Worm (Caenorhabditis elegans) whole organism, midembryonic: ENCODE results near the gene idpp-15.

Experiments used
- T22C8.4 ChIP-seq: fragments of 200-800 bp; sonication (Bioruptor generic); IDR thresholded peaks from 2 replicates; pipeline ENCODE4 v1.3.6; 2022; ENCODE audit warnings: missing genetic modification characterization, missing compliant biosample characterization
- cog-1 ChIP-seq: sonication (generic microtip); optimal IDR thresholded peaks from 2 replicates; lab custom pipeline; 2016; ENCODE audit warnings: missing genetic modification characterization, missing compliant biosample characterization
- flt-1 ChIP-seq: fragments of 200-800 bp; sonication (Bioruptor generic); IDR thresholded peaks from 2 replicates; pipeline ENCODE4 v1.3.6; 2022; ENCODE audit warnings: missing genetic modification characterization, missing compliant biosample characterization
- klf-2 ChIP-seq: fragments of 200-800 bp; sonication (Bioruptor generic); conservative IDR thresholded peaks from 2 replicates; pipeline ENCODE4 v1.3.6; 2022; ENCODE audit warnings: missing genetic modification reagents, missing genetic modification characterization, missing compliant biosample characterization
- med-1 ChIP-seq: sonication (generic microtip); optimal IDR thresholded peaks from 2 replicates; lab custom pipeline; 2017; ENCODE audit warnings: missing genetic modification characterization, mild to moderate bottlenecking, missing compliant biosample characterization, antibody characterized with exemption, missing genetic modification reagents; ENCODE audit not compliant: insufficient read depth
- ref-1 ChIP-seq: fragments of 200-800 bp; sonication (Bioruptor generic); conservative IDR thresholded peaks from 2 replicates; pipeline ENCODE4 v1.3.6; 2022; ENCODE audit warnings: missing genetic modification reagents, missing genetic modification characterization, missing compliant biosample characterization
- tab-1 ChIP-seq: fragments of 200-800 bp; sonication (Bioruptor generic); IDR thresholded peaks from 2 replicates; pipeline ENCODE4 v1.3.6; 2022; ENCODE audit warnings: missing genetic modification characterization, missing compliant biosample characterization
- ztf-23 ChIP-seq: fragments of 200-800 bp; sonication (Bioruptor generic); IDR thresholded peaks from 2 replicates; pipeline ENCODE4 v1.3.6; 2022; ENCODE audit warnings: missing genetic modification reagents, missing genetic modification characterization, missing compliant biosample characterization
- ztf-29 ChIP-seq: fragments of 200-800 bp; sonication (Bioruptor generic); IDR thresholded peaks from 2 replicates; pipeline ENCODE4 v1.3.6; 2022; ENCODE audit warnings: missing genetic modification reagents, missing genetic modification characterization, missing compliant biosample characterization

Gene idpp-15

DNA sequence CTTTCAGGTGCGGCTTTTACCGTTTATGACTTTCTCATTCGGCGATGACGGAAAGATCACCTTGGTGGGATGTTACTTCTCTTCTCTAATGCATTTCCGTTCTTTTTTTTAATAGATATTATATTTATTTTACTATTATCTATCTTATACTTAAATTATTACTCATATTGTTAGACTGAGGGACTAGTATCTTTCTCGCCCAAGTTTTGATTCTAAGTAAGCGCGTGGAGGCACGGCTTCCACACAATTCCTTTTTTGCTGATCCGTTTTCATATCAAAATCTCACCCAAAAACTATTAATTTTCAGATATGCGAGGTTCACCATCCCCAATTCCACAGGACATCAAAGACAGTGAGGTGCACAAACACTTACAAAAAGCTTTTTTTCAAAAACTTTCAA, 4.9 kb downstream of the idpp-15 start, which contains the start of gene ZC21.10:
Gene ZC21.10 (plus strand): TSS at position 301 of the 400 bp plus-strand sequence.
- TF ChIP-seq flt-1 (GFP tag; lab: Robert Waterston, UW) (no peak), tab-1 (no peak), T22C8.4 (no peak), ref-1 (GFP tag; lab: Robert Waterston, UW) (no peak), med-1 (no peak), klf-2 (GFP tag; lab: Robert Waterston, UW) (no peak), ztf-29 (GFP tag; lab: Robert Waterston, UW) (no peak), cog-1 (tag; lab: Kevin White, UChicago) (no peak), ztf-23 (GFP tag; lab: Robert Waterston, UW) (no peak)

DNA sequence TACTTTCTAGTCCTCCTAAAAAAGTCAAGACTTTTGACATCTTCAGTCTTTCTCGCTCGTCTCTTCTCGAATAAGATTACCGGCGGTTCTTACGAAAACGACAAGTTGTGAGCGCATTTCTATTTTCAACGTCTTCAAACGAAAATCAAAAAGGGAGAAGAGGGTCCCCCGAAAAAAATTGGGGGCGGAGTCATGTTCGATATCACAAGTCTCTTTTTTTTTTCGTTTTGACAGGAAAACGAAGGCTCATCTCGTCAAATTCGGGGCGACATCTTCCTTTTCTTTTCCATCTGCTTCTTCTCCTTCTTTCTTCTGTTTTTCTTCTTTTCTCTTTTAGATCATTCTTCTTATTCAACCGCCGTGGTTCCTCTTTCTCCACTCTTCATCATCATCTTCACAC, 9.0 kb downstream of the idpp-15 start:
- TF ChIP-seq ztf-29 (GFP tag; lab: Robert Waterston, UW), result no peak
- no peak for TF ChIP-seq ztf-23 (GFP tag; lab: Robert Waterston, UW)
- no peak for TF ChIP-seq cog-1 (tag; lab: Kevin White, UChicago)
- no peak for TF ChIP-seq klf-2 (GFP tag; lab: Robert Waterston, UW)
- no peak for TF ChIP-seq tab-1
- TF ChIP-seq flt-1 (GFP tag; lab: Robert Waterston, UW), result no peak
- TF ChIP-seq ref-1 (GFP tag; lab: Robert Waterston, UW), result no peak
- no peak for TF ChIP-seq T22C8.4
- TF ChIP-seq med-1, result no peak

- TF ChIP-seq flt-1 (GFP tag; lab: Robert Waterston, UW) (no peak), ztf-23 (GFP tag; lab: Robert Waterston, UW) (no peak), klf-2 (GFP tag; lab: Robert Waterston, UW) (no peak), tab-1 (no peak), ref-1 (GFP tag; lab: Robert Waterston, UW) (no peak), med-1 (no peak), ztf-29 (GFP tag; lab: Robert Waterston, UW) (no peak)
These were observed 9.8 kb downstream of the idpp-15 start, which contains the start of gene trp-1 for ce11 chrIII:8534647-8535181. Gene trp-1, plus strand, starts transcription at chrIII:8535131.

DNA sequence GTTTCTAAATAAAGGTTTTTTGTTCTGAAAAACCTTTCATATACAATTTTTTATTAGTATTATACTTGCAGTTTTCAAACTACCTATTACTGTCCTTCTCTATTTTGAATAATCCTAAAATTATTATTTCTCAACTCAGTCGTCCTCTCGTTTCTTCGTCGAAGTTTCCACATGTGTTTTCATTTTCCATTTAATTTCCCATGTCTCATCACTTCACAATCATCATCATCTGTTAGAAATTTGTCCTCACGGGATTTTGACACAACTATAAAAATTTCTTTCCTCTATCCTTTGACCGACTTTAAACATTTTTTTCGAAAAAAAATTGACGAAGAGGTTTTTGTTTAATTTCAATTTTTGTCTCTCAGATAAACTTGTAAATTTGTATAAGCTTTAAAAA, 10.6 kb downstream of the idpp-15 start:
- TF ChIP-seq cog-1 (tag; lab: Kevin White, UChicago) (no peak), ztf-29 (GFP tag; lab: Robert Waterston, UW) (no peak), tab-1 (no peak), klf-2 (GFP tag; lab: Robert Waterston, UW) (no peak), ref-1 (GFP tag; lab: Robert Waterston, UW) (no peak), flt-1 (GFP tag; lab: Robert Waterston, UW) (no peak), med-1 (no peak), ztf-23 (GFP tag; lab: Robert Waterston, UW) (no peak), T22C8.4 (no peak)

DNA sequence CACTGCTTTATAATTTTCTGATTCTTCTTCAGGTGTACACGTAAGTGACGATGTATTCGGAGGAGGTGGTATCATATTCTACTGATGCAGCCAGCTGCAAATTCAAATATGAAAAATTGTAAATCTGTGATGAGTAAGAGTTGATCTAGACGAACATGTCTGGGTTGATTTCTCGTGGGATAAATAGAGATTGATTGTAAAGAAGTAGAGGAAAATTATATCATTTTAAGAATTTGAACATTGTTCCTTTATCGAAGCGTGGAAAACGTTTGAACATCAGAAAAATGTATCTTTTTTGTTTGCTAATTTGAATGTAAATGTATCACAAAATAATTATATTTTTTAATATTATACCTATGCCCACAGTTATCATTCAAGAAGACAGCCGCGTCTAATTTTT, 20.6 kb downstream of the idpp-15 start, which contains the start of gene ZC21.6:
Gene ZC21.6 (minus strand): TSS at position 101 of the 400 bp plus-strand sequence.
- TF ChIP-seq ztf-29 (GFP tag; lab: Robert Waterston, UW), result no peak
- TF ChIP-seq tab-1, result no peak
- TF ChIP-seq flt-1 (GFP tag; lab: Robert Waterston, UW), result no peak
- no peak for TF ChIP-seq klf-2 (GFP tag; lab: Robert Waterston, UW)
- no peak for TF ChIP-seq cog-1 (tag; lab: Kevin White, UChicago)
- TF ChIP-seq med-1, result no peak
- no peak for TF ChIP-seq ref-1 (GFP tag; lab: Robert Waterston, UW)
- TF ChIP-seq ztf-23 (GFP tag; lab: Robert Waterston, UW), result no peak

DNA sequence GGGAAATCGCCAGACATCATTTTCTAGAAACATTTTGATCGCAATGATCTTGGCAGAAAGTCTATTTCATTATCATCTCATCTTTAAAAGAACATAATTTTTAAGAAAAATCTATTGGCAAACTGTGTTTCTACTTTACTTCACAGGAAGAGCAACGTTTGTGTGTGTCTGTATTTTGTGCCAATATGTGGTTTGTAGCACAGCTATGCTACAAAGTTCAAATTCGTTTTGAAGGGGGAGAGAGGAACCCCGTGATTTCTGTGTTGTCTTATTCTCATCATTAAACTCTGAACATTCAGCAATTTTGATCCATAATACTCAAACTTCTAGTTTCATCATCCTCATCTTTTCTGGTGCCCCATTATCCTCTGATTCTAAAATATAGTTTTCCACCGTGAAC, 26.8 kb downstream of the idpp-15 start:
- TF ChIP-seq klf-2 (GFP tag; lab: Robert Waterston, UW) (no peak), flt-1 (GFP tag; lab: Robert Waterston, UW) (no peak), T22C8.4 (no peak), tab-1 (no peak), ztf-23 (GFP tag; lab: Robert Waterston, UW) (no peak)

DNA sequence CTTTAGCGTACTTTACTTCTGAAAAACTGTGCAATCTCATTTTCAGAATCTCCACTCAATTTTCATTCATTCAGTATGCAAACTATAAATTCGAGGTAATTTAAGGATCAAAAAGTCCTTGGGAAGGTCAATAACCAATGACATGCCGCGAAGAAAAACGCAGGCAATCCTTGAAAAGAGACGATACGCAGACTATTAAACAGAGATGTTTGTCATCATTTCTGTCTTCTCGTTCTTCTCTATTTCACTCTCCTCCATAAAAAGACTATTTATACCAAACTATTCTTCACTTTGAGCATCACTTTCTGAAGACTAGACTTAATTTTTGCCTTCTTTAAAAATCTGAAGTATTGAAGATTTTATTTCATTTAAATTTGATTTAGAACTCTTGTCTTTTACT, 27.3 kb downstream of the idpp-15 start, which contains the start of gene C02D5.4:
Gene C02D5.4 (plus strand): TSS at position 41 of the 400 bp plus-strand sequence.
- no peak for TF ChIP-seq ztf-23 (GFP tag; lab: Robert Waterston, UW)

- TF ChIP-seq tab-1, result no peak
- TF ChIP-seq ztf-29 (GFP tag; lab: Robert Waterston, UW), result no peak
- no peak for TF ChIP-seq cog-1 (tag; lab: Kevin White, UChicago)
- no peak for TF ChIP-seq flt-1 (GFP tag; lab: Robert Waterston, UW)
- TF ChIP-seq med-1, result no peak
- no peak for TF ChIP-seq T22C8.4
- no peak for TF ChIP-seq ref-1 (GFP tag; lab: Robert Waterston, UW)
- no peak for TF ChIP-seq ztf-23 (GFP tag; lab: Robert Waterston, UW)
- TF ChIP-seq klf-2 (GFP tag; lab: Robert Waterston, UW), result no peak
These were observed 29.6 kb downstream of the idpp-15 start, which contains the start of gene gsto-2 for ce11 chrIII:8554472-8554871. Gene gsto-2, plus strand, starts transcription at chrIII:8554772.

ce11 chrIII:8555682-8556081, 30.8 kb downstream of the idpp-15 start:
- TF ChIP-seq ref-1 (GFP tag; lab: Robert Waterston, UW) (no peak), med-1 (no peak), tab-1 (no peak), cog-1 (tag; lab: Kevin White, UChicago) (no peak), T22C8.4 (no peak), ztf-23 (GFP tag; lab: Robert Waterston, UW) (no peak), ztf-29 (GFP tag; lab: Robert Waterston, UW) (no peak), flt-1 (GFP tag; lab: Robert Waterston, UW) (no peak), klf-2 (GFP tag; lab: Robert Waterston, UW) (no peak)

ce11 chrIII:8556836-8557385, 32.0 kb downstream of the idpp-15 start, which contains the start of gene C02D5.2:
Gene C02D5.2, plus strand, starts transcription at chrIII:8557335.
- TF ChIP-seq ztf-23 (GFP tag; lab: Robert Waterston, UW) (no peak), cog-1 (tag; lab: Kevin White, UChicago) (peak; percentile 44), klf-2 (GFP tag; lab: Robert Waterston, UW) (no peak), ztf-29 (GFP tag; lab: Robert Waterston, UW) (no peak), ref-1 (GFP tag; lab: Robert Waterston, UW) (no peak)
